Worm (Caenorhabditis elegans): ENCODE measurements around the gene ZC404.16.

DNA sequence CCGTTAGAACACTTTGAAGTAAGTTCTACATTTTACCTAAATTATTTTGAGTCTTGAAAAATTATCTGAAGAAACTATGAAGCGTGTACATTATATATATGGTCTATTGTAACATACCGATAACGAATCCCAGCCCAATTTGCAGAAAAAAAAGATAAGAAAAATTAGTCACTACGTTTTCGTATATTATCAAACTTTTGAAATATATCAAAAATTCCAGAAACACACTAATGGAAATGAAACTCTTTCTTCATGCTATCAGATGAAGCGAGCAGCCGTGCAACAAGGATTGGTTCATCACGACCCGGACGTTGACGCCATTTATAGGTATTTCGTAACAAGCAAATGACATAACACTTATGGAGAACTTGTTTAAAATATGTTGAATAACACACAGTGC is 38.2 kb upstream of the ZC404.16 start:
- TF ChIP-seq lsy-2 (tag; optimal IDR thresholded peaks at IDR 0.05): no peak
- no peak for TF ChIP-seq ces-1 (GFP tag; optimal IDR thresholded peaks at IDR 0.05)
- peak; percentile 89 for TF ChIP-seq pqm-1 (tag; optimal IDR thresholded peaks at IDR 0.05)
- no peak for TF ChIP-seq lin-15B (tag; optimal IDR thresholded peaks at IDR 0.05)
- TF ChIP-seq ceh-20 (GFP tag; IDR thresholded peaks at IDR 0.05): no peak

All from whole organism, L4 larva.